Fruit fly (Drosophila melanogaster) whole organism, embryonic: Measurements from ENCODE around the gene lab.

Source experiments
- Abd-B ChIP-seq: fragments of 200-800 bp; sonication (Bioruptor generic); optimal IDR thresholded peaks from 2 replicates; lab custom pipeline; 2018; ENCODE audit warnings: missing biosample characterization, mild to moderate bottlenecking, missing genetic modification characterization, moderate library complexity
- CG10209 ChIP-seq: fragments of 200-800 bp; sonication (Bioruptor generic); optimal IDR thresholded peaks from 3 replicates; lab custom pipeline; 2017; ENCODE audit warnings: missing biosample characterization, mild to moderate bottlenecking, missing genetic modification characterization, missing genetic modification reagents
- CG11560 ChIP-seq: fragments of 200-800 bp; sonication (Bioruptor generic); IDR thresholded peaks from 3 replicates; pipeline ENCODE4 v1.3.6; 2022; ENCODE audit warnings: missing biosample characterization, missing genetic modification characterization
- CG12219 ChIP-seq: fragments of 200-800 bp; sonication (Bioruptor generic); optimal IDR thresholded peaks from 3 replicates; lab custom pipeline; 2018; ENCODE audit warnings: missing biosample characterization, mild to moderate bottlenecking, missing genetic modification characterization
- CG1233 ChIP-seq: fragments of 200-800 bp; sonication (Bioruptor generic); optimal IDR thresholded peaks from 4 replicates; lab custom pipeline; 2018; ENCODE audit warnings: missing biosample characterization, mild to moderate bottlenecking, missing genetic modification characterization
- CG12391 ChIP-seq: fragments of 200-800 bp; sonication (Bioruptor generic); optimal IDR thresholded peaks from 3 replicates; lab custom pipeline; 2018; ENCODE audit warnings: missing biosample characterization, mild to moderate bottlenecking, missing genetic modification characterization, moderate library complexity
- CG13123 ChIP-seq: fragments of 200-800 bp; sonication (Bioruptor generic); optimal IDR thresholded peaks from 2 replicates; lab custom pipeline; 2016; ENCODE audit warnings: missing biosample characterization, missing genetic modification characterization
- CG13424 ChIP-seq: fragments of 200-800 bp; sonication (Bioruptor generic); optimal IDR thresholded peaks from 2 replicates; lab custom pipeline; 2019; ENCODE audit warnings: missing biosample characterization, mild to moderate bottlenecking, missing genetic modification characterization, moderate library complexity
- CG13894 ChIP-seq: fragments of 200-800 bp; sonication (Bioruptor generic); optimal IDR thresholded peaks from 3 replicates; lab custom pipeline; 2018; ENCODE audit warnings: missing biosample characterization, mild to moderate bottlenecking, missing genetic modification characterization, moderate library complexity
- CG14441 ChIP-seq: fragments of 200-800 bp; sonication (Bioruptor generic); IDR thresholded peaks from 2 replicates; pipeline ENCODE4 v1.3.6; 2022; ENCODE audit warnings: missing biosample characterization, missing genetic modification characterization
- CG14710 ChIP-seq: fragments of 200-800 bp; sonication (Bioruptor generic); optimal IDR thresholded peaks from 3 replicates; lab custom pipeline; 2019; ENCODE audit warnings: missing biosample characterization, mild to moderate bottlenecking, missing genetic modification characterization, moderate library complexity
- CG1529 ChIP-seq: fragments of 200-800 bp; sonication (Bioruptor generic); optimal IDR thresholded peaks from 3 replicates; lab custom pipeline; 2018; ENCODE audit warnings: missing biosample characterization, missing genetic modification characterization
- CG17186 ChIP-seq: fragments of 200-800 bp; sonication (Bioruptor generic); optimal IDR thresholded peaks from 3 replicates; lab custom pipeline; 2017; ENCODE audit warnings: missing biosample characterization, missing genetic modification reagents, missing genetic modification characterization
- CG17361 ChIP-seq: fragments of 200-800 bp; sonication (Bioruptor generic); IDR thresholded peaks from 3 replicates; pipeline ENCODE4 v1.3.6; 2022; ENCODE audit warnings: missing biosample characterization, missing genetic modification characterization
- CG3407 ChIP-seq: fragments of 200-800 bp; sonication (Bioruptor generic); optimal IDR thresholded peaks from 2 replicates; lab custom pipeline; 2018; ENCODE audit warnings: missing biosample characterization, mild to moderate bottlenecking, missing genetic modification characterization
- CG3847 ChIP-seq: fragments of 200-800 bp; sonication (Bioruptor generic); IDR thresholded peaks from 2 replicates; pipeline ENCODE4 v1.3.6; 2022; ENCODE audit warnings: missing biosample characterization, missing genetic modification characterization
- CG4282 ChIP-seq: fragments of 200-800 bp; sonication (Bioruptor generic); optimal IDR thresholded peaks from 2 replicates; lab custom pipeline; 2016; ENCODE audit warnings: missing biosample characterization, missing genetic modification characterization
- CG4424 ChIP-seq: fragments of 200-800 bp; sonication (Bioruptor generic); optimal IDR thresholded peaks from 3 replicates; lab custom pipeline; 2016; ENCODE audit warnings: missing biosample characterization, missing genetic modification characterization
- CG6272 ChIP-seq: fragments of 200-800 bp; sonication (Bioruptor generic); IDR thresholded peaks from 2 replicates; pipeline ENCODE4 v1.3.6; 2022; ENCODE audit warnings: missing biosample characterization, missing genetic modification characterization
- CG6683 ChIP-seq: fragments of 200-800 bp; sonication (Bioruptor generic); optimal IDR thresholded peaks from 2 replicates; lab custom pipeline; 2017; ENCODE audit warnings: missing biosample characterization, mild to moderate bottlenecking, missing genetic modification characterization, missing genetic modification reagents
- CG7271 ChIP-seq: fragments of 200-800 bp; sonication (Bioruptor generic); optimal IDR thresholded peaks from 2 replicates; lab custom pipeline; 2018; ENCODE audit warnings: missing biosample characterization, mild to moderate bottlenecking, missing genetic modification characterization, moderate library complexity
- CG7963 ChIP-seq: fragments of 200-800 bp; sonication (Bioruptor generic); IDR thresholded peaks from 3 replicates; pipeline ENCODE4 v1.3.6; 2022; ENCODE audit warnings: missing biosample characterization, missing genetic modification characterization; ENCODE audit not compliant: partially characterized antibody
- CG8359 ChIP-seq: fragments of 200-800 bp; sonication (Bioruptor generic); optimal IDR thresholded peaks from 2 replicates; lab custom pipeline; 2017; ENCODE audit warnings: missing biosample characterization, mild to moderate bottlenecking, missing genetic modification characterization, borderline replicate concordance
- CG8765 ChIP-seq: fragments of 200-800 bp; sonication (Bioruptor generic); IDR thresholded peaks from 2 replicates; pipeline ENCODE4 v1.3.6; 2022; ENCODE audit warnings: missing biosample characterization, missing genetic modification characterization
- CG8944 ChIP-seq: fragments of 200-800 bp; sonication (Bioruptor generic); optimal IDR thresholded peaks from 3 replicates; lab custom pipeline; 2016; ENCODE audit warnings: missing biosample characterization, missing genetic modification characterization
- Lhr ChIP-seq: fragments of 200-800 bp; sonication (Bioruptor generic); optimal IDR thresholded peaks from 3 replicates; lab custom pipeline; 2017; ENCODE audit warnings: mild to moderate bottlenecking, missing biosample characterization, missing genetic modification reagents, missing genetic modification characterization
- Myb ChIP-seq: fragments of 200-800 bp; sonication (Bioruptor generic); optimal IDR thresholded peaks from 2 replicates; lab custom pipeline; 2016; ENCODE audit warnings: missing biosample characterization, missing genetic modification characterization
- Ptx1 ChIP-seq: fragments of 200-800 bp; sonication (Bioruptor generic); IDR thresholded peaks from 2 replicates; pipeline ENCODE4 v1.3.6; 2022; ENCODE audit warnings: missing biosample characterization, missing genetic modification characterization
- Vsx1 ChIP-seq: fragments of 200-800 bp; sonication (Bioruptor generic); optimal IDR thresholded peaks from 2 replicates; lab custom pipeline; 2017; ENCODE audit warnings: missing biosample characterization, mild to moderate bottlenecking, missing genetic modification characterization, missing genetic modification reagents
- Xbp1 ChIP-seq: fragments of 200-800 bp; sonication (Bioruptor generic); optimal IDR thresholded peaks from 3 replicates; lab custom pipeline; 2016; ENCODE audit warnings: missing biosample characterization, mild to moderate bottlenecking, missing genetic modification characterization
- ara ChIP-seq: fragments of 200-800 bp; sonication (Bioruptor generic); IDR thresholded peaks from 2 replicates; pipeline ENCODE4 v1.3.6; 2022; ENCODE audit warnings: missing biosample characterization, missing genetic modification characterization
- ash1 ChIP-seq: fragments of 200-800 bp; sonication (Bioruptor generic); optimal IDR thresholded peaks from 2 replicates; lab custom pipeline; 2018; ENCODE audit warnings: missing biosample characterization, mild to moderate bottlenecking, missing genetic modification characterization
- bbx ChIP-seq: fragments of 200-800 bp; sonication (Bioruptor generic); IDR thresholded peaks from 2 replicates; pipeline ENCODE4 v1.3.6; 2022; ENCODE audit warnings: missing biosample characterization, missing genetic modification characterization; ENCODE audit not compliant: partially characterized antibody
- bigmax ChIP-seq: fragments of 200-800 bp; sonication (Bioruptor generic); optimal IDR thresholded peaks from 2 replicates; lab custom pipeline; 2018; ENCODE audit warnings: missing biosample characterization, mild to moderate bottlenecking, missing genetic modification characterization
- chif ChIP-seq, 2 experiments: fragments of 200-800 bp; sonication (Bioruptor generic); optimal IDR thresholded peaks; 3 replicates each; lab custom pipeline; 2016; ENCODE audit warnings: missing biosample characterization in 2 of 2, missing genetic modification characterization in 2 of 2
- chn ChIP-seq: fragments of 200-800 bp; sonication (Bioruptor generic); optimal IDR thresholded peaks from 2 replicates; lab custom pipeline; 2016; ENCODE audit warnings: missing biosample characterization, missing genetic modification characterization
- fd102C ChIP-seq: fragments of 200-800 bp; sonication (Bioruptor generic); optimal IDR thresholded peaks from 2 replicates; lab custom pipeline; 2018; ENCODE audit warnings: missing biosample characterization, mild to moderate bottlenecking, missing genetic modification characterization, moderate library complexity
- gce ChIP-seq: fragments of 200-800 bp; sonication (Bioruptor generic); IDR thresholded peaks from 3 replicates; pipeline ENCODE4 v1.3.6; 2022; ENCODE audit warnings: missing biosample characterization, missing genetic modification characterization
- gem ChIP-seq: fragments of 200-800 bp; sonication (Bioruptor generic); optimal IDR thresholded peaks from 2 replicates; lab custom pipeline; 2019; ENCODE audit warnings: missing biosample characterization, mild to moderate bottlenecking, missing genetic modification characterization, moderate library complexity
- grau ChIP-seq: fragments of 200-800 bp; optimal IDR thresholded peaks from 3 replicates; lab custom pipeline; 2019; ENCODE audit warnings: missing biosample characterization, mild to moderate bottlenecking, missing genetic modification characterization, moderate library complexity
- insv ChIP-seq, 2 experiments: fragments of 200-800 bp; sonication (Bioruptor generic); optimal IDR thresholded peaks; 3 replicates each; lab custom pipeline; 2016 to 2018; ENCODE audit warnings: missing biosample characterization in 2 of 2, missing genetic modification characterization in 2 of 2
- jing ChIP-seq: fragments of 200-800 bp; sonication (Bioruptor generic); optimal IDR thresholded peaks from 2 replicates; lab custom pipeline; 2018; ENCODE audit warnings: missing biosample characterization, mild to moderate bottlenecking, missing genetic modification characterization
- kay ChIP-seq: fragments of 200-800 bp; sonication (Bioruptor generic); optimal IDR thresholded peaks from 2 replicates; lab custom pipeline; 2016; ENCODE audit warnings: missing biosample characterization, missing genetic modification characterization
- lilli ChIP-seq: fragments of 200-800 bp; sonication (Bioruptor generic); optimal IDR thresholded peaks from 3 replicates; lab custom pipeline; 2016; ENCODE audit warnings: missing biosample characterization, missing genetic modification characterization
- luna ChIP-seq: fragments of 200-800 bp; sonication (Bioruptor generic); optimal IDR thresholded peaks from 2 replicates; lab custom pipeline; 2016; ENCODE audit warnings: missing biosample characterization, missing genetic modification characterization
- peb ChIP-seq: fragments of 200-800 bp; sonication (Bioruptor generic); IDR thresholded peaks from 2 replicates; pipeline ENCODE4 v1.3.6; 2022; ENCODE audit warnings: missing biosample characterization, missing genetic modification characterization
- salm ChIP-seq: fragments of 200-800 bp; sonication (Bioruptor generic); optimal IDR thresholded peaks from 2 replicates; lab custom pipeline; 2018; ENCODE audit warnings: missing biosample characterization, mild to moderate bottlenecking, missing genetic modification characterization
- sens-2 ChIP-seq: fragments of 200-800 bp; sonication (Bioruptor generic); IDR thresholded peaks from 2 replicates; pipeline ENCODE4 v1.3.6; 2022; ENCODE audit warnings: missing biosample characterization, missing genetic modification characterization
- trem ChIP-seq: fragments of 200-800 bp; optimal IDR thresholded peaks from 3 replicates; lab custom pipeline; 2019; ENCODE audit warnings: missing biosample characterization, mild to moderate bottlenecking, missing genetic modification characterization, moderate library complexity
- tx ChIP-seq: fragments of 200-800 bp; sonication (Bioruptor generic); optimal IDR thresholded peaks from 2 replicates; lab custom pipeline; 2016; ENCODE audit warnings: missing biosample characterization, missing genetic modification characterization
- wek ChIP-seq: fragments of 200-800 bp; sonication (Bioruptor generic); optimal IDR thresholded peaks from 3 replicates; lab custom pipeline; 2018; ENCODE audit warnings: missing biosample characterization, mild to moderate bottlenecking, missing genetic modification characterization, moderate library complexity

Gene lab

DNA sequence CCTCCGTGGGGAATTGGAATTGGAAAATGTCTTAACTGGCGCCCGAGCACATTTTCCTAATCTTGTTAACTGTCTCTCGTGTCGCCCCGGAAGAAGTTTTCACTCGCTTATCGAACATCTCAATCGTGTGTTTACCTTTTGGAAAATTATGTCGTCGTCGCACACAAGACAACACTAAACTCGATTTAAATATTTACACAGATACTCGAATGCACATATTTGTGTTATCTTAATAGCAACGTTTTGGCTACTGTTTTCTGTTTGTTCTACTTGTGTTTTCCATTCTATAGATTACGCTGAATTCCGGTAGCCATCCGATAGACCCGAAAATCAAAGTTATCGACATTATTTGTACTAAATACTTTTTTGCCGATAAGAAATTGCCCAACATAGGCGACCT is 11.1 kb downstream of the lab start (continued):
- TF ChIP-seq Ptx1 (GFP tag; lab: Robert Waterston, UW) (no peak), CG7963 (no peak), CG6683 (GFP tag; lab: Kevin White, UChicago) (no peak), CG13123 (GFP tag; lab: Kevin White, UChicago) (peak; percentile 32), peb (GFP tag; lab: Robert Waterston, UW) (no peak), Vsx1 (GFP tag; lab: Kevin White, UChicago) (peak; percentile 54), luna (GFP tag; lab: Kevin White, UChicago) (no peak), ara (GFP tag; lab: Robert Waterston, UW) (peak; percentile 69), CG1529 (GFP tag; lab: Kevin White, UChicago) (peak; percentile 35), sens-2 (no peak), salm (tag; lab: Kevin White, UChicago) (peak; percentile 53), bbx (GFP tag; lab: Robert Waterston, UW) (no peak), Xbp1 (GFP tag; lab: Kevin White, UChicago) (no peak), lilli (no peak), CG17186 (GFP tag; lab: Kevin White, UChicago) (no peak), CG12219 (peak; percentile 53), CG13894 (no peak), CG17361 (GFP tag; lab: Robert Waterston, UW) (peak; percentile 20; the same call in 1 of the 3 replicates), CG3847 (GFP tag; lab: Robert Waterston, UW) (no peak), CG4424 (GFP tag; lab: Kevin White, UChicago) (peak; percentile 28), tx (no peak), gce (GFP tag; lab: Robert Waterston, UW) (no peak), grau (no peak), CG6272 (no peak), gem (tag; lab: Kevin White, UChicago) (peak; percentile 56), fd102C (GFP tag; lab: Kevin White, UChicago) (peak; percentile 98), kay (GFP tag; lab: Kevin White, UChicago) (no peak), Lhr (GFP tag; lab: Kevin White, UChicago) (peak; percentile 43), insv (GFP tag; optimal IDR thresholded peaks at IDR 0.05; lab: Kevin White, UChicago) (peak in 1 of 2 experiments; percentile 4), ash1 (GFP tag; lab: Kevin White, UChicago) (no peak), jing (GFP tag; lab: Kevin White, UChicago) (peak; percentile 42), CG14710 (tag; lab: Kevin White, UChicago) (peak; percentile 68), trem (peak; percentile 44), wek (GFP tag; lab: Kevin White, UChicago) (peak; percentile 62), CG8944 (no peak), CG7271 (tag; lab: Kevin White, UChicago) (peak; percentile 76), Myb (GFP tag; lab: Kevin White, UChicago) (no peak), bigmax (GFP tag; lab: Kevin White, UChicago) (no peak), CG8765 (GFP tag; lab: Robert Waterston, UW) (no peak), chif (GFP tag; optimal IDR thresholded peaks at IDR 0.05; lab: Kevin White, UChicago) (peak; percentile 26 to 55), CG10209 (GFP tag; lab: Kevin White, UChicago) (peak; percentile 71), chn (GFP tag; lab: Kevin White, UChicago) (no peak), CG14441 (GFP tag; lab: Robert Waterston, UW) (no peak), CG12391 (tag; lab: Kevin White, UChicago) (peak; percentile 36), CG1233 (GFP tag; lab: Kevin White, UChicago) (peak; percentile 59), CG11560 (tag; lab: Robert Waterston, UW) (no peak), CG13424 (tag; lab: Kevin White, UChicago) (peak; percentile 19), CG8359 (GFP tag; lab: Kevin White, UChicago) (peak; percentile 56), Abd-B (GFP tag; lab: Kevin White, UChicago) (no peak), CG4282 (GFP tag; lab: Kevin White, UChicago) (no peak), CG3407 (GFP tag; lab: Kevin White, UChicago) (peak; percentile 48)
